Worm (Caenorhabditis elegans): Measurements from ENCODE around the gene cst-2.
"Not testable (repeated sequence)": the region's sequence is repeated elsewhere in the genome, so short reads cannot be mapped to it uniquely, and the experiment has no call there.

cst-2 gene

DNA sequence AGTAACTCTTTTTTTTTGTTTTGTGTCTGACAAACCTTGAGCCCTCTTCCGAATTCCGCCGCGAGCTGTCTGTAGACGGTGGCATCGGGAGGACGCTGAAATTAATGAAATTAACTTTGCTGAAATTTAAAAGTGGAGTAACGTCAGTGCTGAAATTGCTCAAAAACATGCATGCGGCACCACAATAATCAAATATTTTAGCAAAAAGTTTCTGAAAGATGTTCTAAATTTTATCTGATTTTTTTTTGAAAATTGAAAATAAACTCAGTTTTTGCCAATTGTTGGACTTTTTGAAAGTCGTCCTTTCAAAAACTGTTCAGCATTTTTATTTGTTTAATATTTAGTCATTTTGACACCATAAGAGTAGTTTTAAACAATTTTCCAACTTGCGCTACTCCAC is at the start of gene cst-2:
TSS of gene cst-2 (minus strand) at position 101 of the 400 bp plus-strand sequence.
- not testable (repeated sequence) for TF ChIP-seq unc-62 (GFP tag; optimal IDR thresholded peaks at IDR 0.05)

- TF ChIP-seq unc-62 (GFP tag; optimal IDR thresholded peaks at IDR 0.05): no peak
Observed at ce11 chrX:4383316-4383936, 47.6 kb upstream of the cst-2 start, which contains the start of gene lst-2. Gene lst-2 (minus strand): TSS chrX:4383366.

ce11 chrX:4377689-4378088 is 41.8 kb upstream of the cst-2 start, which contains the start of gene R160.12:
Gene R160.12 (minus strand): TSS chrX:4377789.
- TF ChIP-seq unc-62 (GFP tag; optimal IDR thresholded peaks at IDR 0.05): no peak

DNA sequence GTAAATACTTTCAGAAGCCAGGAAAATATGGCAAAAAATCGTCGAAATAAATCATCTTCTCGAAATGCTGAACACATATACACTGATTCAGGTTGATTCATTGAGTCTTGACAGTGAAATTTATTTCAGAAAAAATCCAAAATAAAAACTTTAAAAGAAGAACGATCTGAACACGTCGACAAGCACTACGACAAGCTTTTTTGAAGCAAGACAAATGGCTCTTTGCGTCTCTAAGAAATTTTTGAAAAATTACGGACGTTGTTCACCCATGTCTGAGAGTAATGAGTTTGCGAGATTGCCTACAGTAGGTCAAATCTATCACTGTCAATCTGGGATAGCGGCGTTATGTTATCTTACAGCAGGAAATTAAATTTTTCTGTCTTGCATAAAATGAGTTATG is 41.0 kb upstream of the cst-2 start, which contains the start of gene R160.2:
TSS of gene R160.2 (minus strand) at position 101 of the 400 bp plus-strand sequence.
- no peak for TF ChIP-seq unc-62 (GFP tag; optimal IDR thresholded peaks at IDR 0.05)

DNA sequence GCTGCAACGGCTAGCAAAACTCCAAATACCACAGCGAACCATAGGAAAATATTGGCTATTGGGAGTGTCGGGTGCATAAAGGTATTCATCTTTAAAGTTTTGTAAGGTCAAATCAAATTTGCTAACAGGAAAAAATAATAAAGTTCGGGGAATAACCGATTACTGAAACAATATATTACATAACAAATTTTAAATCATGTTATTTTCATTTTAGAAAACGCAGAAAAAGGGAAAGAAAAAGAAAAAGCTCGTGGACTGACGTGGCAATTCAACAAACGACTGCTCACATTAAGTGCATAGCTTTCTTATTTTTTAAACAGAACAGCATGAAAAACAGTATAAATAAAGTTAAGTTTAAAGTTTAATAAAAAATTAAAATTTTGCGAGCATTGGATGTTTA is 37.3 kb upstream of the cst-2 start, which contains the start of gene R160.6:
TSS of gene R160.6 (minus strand) at position 101 of the 400 bp plus-strand sequence.
- no peak for TF ChIP-seq unc-62 (GFP tag; optimal IDR thresholded peaks at IDR 0.05)

- no peak for TF ChIP-seq unc-62 (GFP tag; optimal IDR thresholded peaks at IDR 0.05)
Observed at ce11 chrX:4371988-4372387, 36.1 kb upstream of the cst-2 start, which contains the start of gene R160.14. Gene R160.14 (minus strand): TSS chrX:4372088.

- TF ChIP-seq unc-62 (GFP tag; optimal IDR thresholded peaks at IDR 0.05): no peak
Observed at ce11 chrX:4371413-4371812, 35.6 kb upstream of the cst-2 start, which contains the start of gene R160.13. Gene R160.13 (minus strand): TSS chrX:4371513.

ce11 chrX:4370756-4371155 is 34.9 kb upstream of the cst-2 start, which contains the start of gene R160.5:
Gene R160.5 (minus strand): TSS chrX:4370856.
- TF ChIP-seq unc-62 (GFP tag; optimal IDR thresholded peaks at IDR 0.05): no peak

- no peak for TF ChIP-seq unc-62 (GFP tag; optimal IDR thresholded peaks at IDR 0.05)
Observed at ce11 chrX:4368800-4369199, 33.0 kb upstream of the cst-2 start, which contains the start of gene R160.4. Gene R160.4 (minus strand): TSS chrX:4368900.

DNA sequence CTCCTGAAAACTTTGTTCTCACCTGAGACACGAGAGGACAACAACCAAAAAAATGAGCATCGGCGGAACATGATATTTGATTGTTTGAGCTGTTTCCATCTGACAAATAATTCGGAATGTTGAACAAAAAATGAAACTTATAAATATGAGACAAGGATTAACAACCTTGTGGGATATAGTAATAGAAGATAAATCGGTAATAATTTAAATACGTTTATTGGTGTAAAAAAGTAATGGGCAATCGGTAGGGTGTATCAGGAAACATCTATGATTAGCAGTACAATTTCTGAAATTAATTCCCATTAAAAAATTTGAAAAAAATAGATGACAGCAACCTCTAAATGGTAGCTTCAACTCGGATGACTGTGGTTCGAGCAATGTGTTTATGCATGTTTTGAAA is 31.6 kb upstream of the cst-2 start, which contains the start of gene R160.10:
TSS of gene R160.10 (minus strand) at position 101 of the 400 bp plus-strand sequence.
- no peak for TF ChIP-seq unc-62 (GFP tag; optimal IDR thresholded peaks at IDR 0.05)

- TF ChIP-seq unc-62 (GFP tag; optimal IDR thresholded peaks at IDR 0.05): no peak
Observed at ce11 chrX:4366231-4366630, 30.4 kb upstream of the cst-2 start, which contains the start of gene R160.3. Gene R160.3 (minus strand): TSS chrX:4366331.

ce11 chrX:4364877-4365276 is 29.0 kb upstream of the cst-2 start, which contains the start of gene F14H12.8:
Gene F14H12.8 (minus strand): TSS chrX:4364977.
- no peak for TF ChIP-seq unc-62 (GFP tag; optimal IDR thresholded peaks at IDR 0.05)

ce11 chrX:4363200-4363599 is 27.4 kb upstream of the cst-2 start, which contains the start of gene F14H12.17:
Gene F14H12.17 (minus strand): TSS chrX:4363300.
- no peak for TF ChIP-seq unc-62 (GFP tag; optimal IDR thresholded peaks at IDR 0.05)

ce11 chrX:4362522-4362921 is 26.7 kb upstream of the cst-2 start, which contains the start of gene F14H12.7:
Gene F14H12.7 (minus strand): TSS chrX:4362622.
- no peak for TF ChIP-seq unc-62 (GFP tag; optimal IDR thresholded peaks at IDR 0.05)

DNA sequence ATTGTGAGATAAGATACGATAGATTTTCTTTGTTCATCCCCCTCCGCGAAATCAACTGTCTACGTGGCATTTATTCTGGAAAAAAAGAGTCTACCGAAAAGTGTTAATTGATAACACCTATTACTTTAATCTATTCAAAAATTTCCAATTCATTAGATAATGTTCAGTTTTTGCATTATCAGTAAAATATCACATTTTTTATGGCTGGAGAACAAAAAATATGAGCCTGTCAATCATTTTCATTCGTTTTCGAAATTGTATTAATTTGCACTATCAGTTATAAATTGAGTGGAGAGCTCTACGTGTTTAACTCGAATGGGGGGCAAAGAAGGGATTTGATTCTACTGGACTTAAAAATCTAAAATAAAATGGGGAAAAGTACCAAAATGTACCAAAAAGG is 23.2 kb upstream of the cst-2 start:
- TF ChIP-seq unc-62 (GFP tag; optimal IDR thresholded peaks at IDR 0.05): no peak

ce11 chrX:4357467-4357866 is 21.6 kb upstream of the cst-2 start, which contains the start of gene F14H12.6:
Gene F14H12.6 (minus strand): TSS chrX:4357567.
- TF ChIP-seq unc-62 (GFP tag; optimal IDR thresholded peaks at IDR 0.05): no peak

DNA sequence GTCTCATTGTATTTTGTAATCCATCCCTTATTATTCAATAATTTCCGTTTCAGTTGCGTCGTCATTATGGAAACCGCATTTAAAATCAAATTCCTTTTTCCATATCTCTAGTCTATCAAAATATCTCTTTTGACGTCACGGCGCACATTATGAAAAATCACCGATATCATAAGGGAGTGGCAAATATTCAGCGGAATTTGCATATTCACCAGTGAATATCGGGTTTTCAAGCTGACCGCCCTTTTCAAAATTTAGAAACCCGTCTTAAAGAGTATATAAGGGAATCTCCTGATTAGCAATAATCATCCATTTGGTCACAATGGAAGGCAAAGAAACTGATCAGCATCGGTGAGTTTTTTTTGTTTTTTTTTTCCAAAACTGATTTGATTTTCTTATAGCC is 17.5 kb upstream of the cst-2 start, which contains the start of gene col-165:
TSS of gene col-165 (plus strand) at position 301 of the 400 bp plus-strand sequence.
- TF ChIP-seq unc-62 (GFP tag; optimal IDR thresholded peaks at IDR 0.05): no peak
